Worm (Caenorhabditis elegans): ENCODE measurements around the gene gap-2.

gap-2 gene

DNA sequence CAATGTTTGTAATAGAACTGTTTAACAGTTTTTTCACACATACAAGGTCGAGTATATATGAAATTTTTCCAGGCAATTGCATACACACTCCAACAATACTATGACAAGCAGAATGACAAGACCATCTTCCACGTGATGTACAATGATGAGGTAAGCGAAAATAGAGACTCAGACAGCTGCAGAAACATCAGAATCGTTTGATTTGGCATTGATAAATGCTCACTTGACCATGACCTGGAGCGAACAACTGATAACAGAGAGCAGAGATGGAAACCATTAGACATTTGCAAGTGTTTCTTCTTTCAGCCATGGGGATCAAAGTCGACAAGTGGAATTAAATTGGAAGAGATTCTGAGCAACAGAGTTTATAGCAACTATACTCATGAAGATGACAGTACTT lies 68.2 kb downstream of the gap-2 start (continued):
- TF ChIP-seq mdl-1 (tag; optimal IDR thresholded peaks at IDR 0.05) (peak in 1 of 2 experiments; percentile 86), gei-8 (GFP tag; optimal IDR thresholded peaks at IDR 0.05) (no peak), jun-1 (tag; optimal IDR thresholded peaks at IDR 0.05) (no peak), ztf-11 (tag; optimal IDR thresholded peaks at IDR 0.05) (no peak), aha-1 (tag) (peak; percentile 45), zfp-3 (GFP tag; conservative IDR thresholded peaks at IDR 0.05) (no peak), ZK337.2 (GFP tag; IDR thresholded peaks at IDR 0.05) (no peak), ceh-32 (tag; optimal IDR thresholded peaks at IDR 0.05; ENCODE audit: poor library complexity) (no peak), daf-16 (GFP tag; optimal IDR thresholded peaks at IDR 0.05) (no peak), daf-16 (tag; optimal IDR thresholded peaks at IDR 0.05) (peak; percentile 87), nhr-77 (tag; optimal IDR thresholded peaks at IDR 0.05) (peak; percentile 80), lin-39 (tag; optimal IDR thresholded peaks at IDR 0.05) (no peak), tag-97 (GFP tag; IDR thresholded peaks at IDR 0.05) (no peak), lin-38 (GFP tag; IDR thresholded peaks at IDR 0.05) (no peak), F26F4.8 (GFP tag; conservative IDR thresholded peaks at IDR 0.05) (no peak), dmd-9 (GFP tag; IDR thresholded peaks at IDR 0.05) (no peak), aly-2 (tag; optimal IDR thresholded peaks at IDR 0.05) (no peak), unc-62 (GFP tag; optimal IDR thresholded peaks at IDR 0.05 in 1 of 2) (peak in 1 of 2 experiments; percentile 95), unc-62 (tag; optimal IDR thresholded peaks at IDR 0.05) (no peak), lin-29 (GFP tag; IDR thresholded peaks at IDR 0.05) (no peak), arid-1 (GFP tag; conservative IDR thresholded peaks at IDR 0.05) (no peak), daf-8 (GFP tag; IDR thresholded peaks at IDR 0.05) (no peak), nhr-42 (GFP tag; IDR thresholded peaks at IDR 0.05) (no peak), ctbp-1 (GFP tag; IDR thresholded peaks at IDR 0.05) (no peak), nhr-102 (tag; optimal IDR thresholded peaks at IDR 0.05) (no peak), daf-19 (GFP tag; conservative IDR thresholded peaks at IDR 0.05) (no peak), egl-27 (tag; optimal IDR thresholded peaks at IDR 0.05) (no peak), unc-39 (tag; optimal IDR thresholded peaks at IDR 0.05) (no peak), nhr-6 (tag; optimal IDR thresholded peaks at IDR 0.05) (no peak), R02D3.7 (tag; optimal IDR thresholded peaks at IDR 0.05) (no peak), T20F7.1 (GFP tag; optimal IDR thresholded peaks at IDR 0.05) (no peak), hmg-1.1 (GFP tag; IDR thresholded peaks at IDR 0.05) (no peak), zfp-2 (tag; optimal IDR thresholded peaks at IDR 0.05) (no peak), attf-4 (tag; optimal IDR thresholded peaks at IDR 0.05) (no peak), mdt-29 (GFP tag; IDR thresholded peaks at IDR 0.05) (no peak), dmd-6 (GFP tag; IDR thresholded peaks at IDR 0.05) (peak; percentile 94), spr-1 (tag; optimal IDR thresholded peaks at IDR 0.05) (no peak), nhr-48 (tag; optimal IDR thresholded peaks at IDR 0.05) (no peak), dmd-8 (GFP tag; IDR thresholded peaks at IDR 0.05) (no peak), unc-130 (GFP tag; optimal IDR thresholded peaks at IDR 0.05) (no peak), ces-1 (GFP tag; optimal IDR thresholded peaks at IDR 0.05) (no peak), Y48G9A.11 (GFP tag; IDR thresholded peaks at IDR 0.05) (no peak), lin-13 (GFP tag; optimal IDR thresholded peaks at IDR 0.05) (no peak), pha-4 (GFP tag; IDR thresholded peaks at IDR 0.05) (no peak), pha-4 (tag; optimal IDR thresholded peaks at IDR 0.05) (no peak), madf-9 (GFP tag; conservative IDR thresholded peaks at IDR 0.05) (no peak), lir-3 (tag; optimal IDR thresholded peaks at IDR 0.05) (no peak), lin-15B (tag; optimal IDR thresholded peaks at IDR 0.05) (no peak), dve-1 (tag; optimal IDR thresholded peaks at IDR 0.05; ENCODE audit: insufficient read depth) (peak; percentile 89), T26A8.4 (GFP tag; IDR thresholded peaks at IDR 0.05) (no peak), mxl-2 (GFP tag; conservative IDR thresholded peaks at IDR 0.05) (no peak), ZK546.5 (tag; optimal IDR thresholded peaks at IDR 0.05) (no peak), hlh-11 (tag; optimal IDR thresholded peaks at IDR 0.05) (peak; percentile 93), mxl-3 (GFP tag; optimal IDR thresholded peaks at IDR 0.05) (peak; percentile 70)
